Fruit fly (Drosophila melanogaster): Measurements from ENCODE around the gene CG10341.

The CG10341 gene

dm6 chr2L:18698559-18699130, at the start of gene CG10341:
TSS of gene CG10341 (plus strand) at chr2L:18698714.
- TF ChIP-seq CG15710 (tag; optimal IDR thresholded peaks at IDR 0.05) (no peak), CG13204 (GFP tag; optimal IDR thresholded peaks at IDR 0.05) (no peak), gl (tag; optimal IDR thresholded peaks at IDR 0.05) (no peak), CG12605 (GFP tag; IDR thresholded peaks at IDR 0.05) (no peak), CG4496 (GFP tag; IDR thresholded peaks at IDR 0.05) (no peak), fd96Ca (GFP tag; IDR thresholded peaks at IDR 0.05) (no peak), CG32121 (GFP tag; IDR thresholded peaks at IDR 0.05) (no peak), CG8159 (tag; optimal IDR thresholded peaks at IDR 0.05) (no peak)

- TF ChIP-seq Pif1A (GFP tag; optimal IDR thresholded peaks at IDR 0.05) (no peak), CG4496 (GFP tag; IDR thresholded peaks at IDR 0.05) (no peak), CG17806 (tag; optimal IDR thresholded peaks at IDR 0.05) (no peak), Snoo (tag; optimal IDR thresholded peaks at IDR 0.05) (no peak), Pif1B (GFP tag; optimal IDR thresholded peaks at IDR 0.05) (no peak)
Observed at dm6 chr2L:18652663-18653327, 45.7 kb upstream of the CG10341 start, which contains the start of gene Cyp310a1. TSS of gene Cyp310a1 (minus strand) at chr2L:18653010.

- TF ChIP-seq CG15710 (tag; optimal IDR thresholded peaks at IDR 0.05) (peak; percentile 78), CG17806 (tag; optimal IDR thresholded peaks at IDR 0.05) (peak; percentile 85), Pif1A (GFP tag; optimal IDR thresholded peaks at IDR 0.05) (peak; percentile 82), CG14655 (GFP tag; optimal IDR thresholded peaks at IDR 0.05) (peak; percentile 78), fd96Ca (GFP tag; IDR thresholded peaks at IDR 0.05) (peak; percentile 65), CG8301 (tag; optimal IDR thresholded peaks at IDR 0.05) (peak; percentile 74), CG8159 (tag; optimal IDR thresholded peaks at IDR 0.05) (peak; percentile 84), gl (tag; optimal IDR thresholded peaks at IDR 0.05) (peak; percentile 50), Snoo (tag; optimal IDR thresholded peaks at IDR 0.05) (peak; percentile 69), Ets98B (GFP tag; IDR thresholded peaks at IDR 0.05) (no peak; the same call in 1 of the 2 replicates), CG4496 (GFP tag; IDR thresholded peaks at IDR 0.05) (peak; percentile 77), CG12605 (GFP tag; IDR thresholded peaks at IDR 0.05) (0 out of 2 replicates have a peak, but pooled peaks have one; percentile 23), CG13204 (GFP tag; optimal IDR thresholded peaks at IDR 0.05) (peak; percentile 27), Pif1B (GFP tag; optimal IDR thresholded peaks at IDR 0.05) (peak; percentile 86), CG9948 (tag; optimal IDR thresholded peaks at IDR 0.05) (peak; percentile 74), EcR (GFP tag; optimal IDR thresholded peaks at IDR 0.05) (no peak), CG32121 (GFP tag; IDR thresholded peaks at IDR 0.05) (no peak), rn (GFP tag; IDR thresholded peaks at IDR 0.05) (no peak), D1 (tag; optimal IDR thresholded peaks at IDR 0.05) (peak; percentile 62), CG34367 (tag; optimal IDR thresholded peaks at IDR 0.05) (peak; percentile 83), CG10348 (GFP tag; IDR thresholded peaks at IDR 0.05) (no peak)
Observed at dm6 chr2L:18653328-18653675, 45.2 kb upstream of the CG10341 start.

- TF ChIP-seq CG17806 (tag; optimal IDR thresholded peaks at IDR 0.05): no peak
- no peak for TF ChIP-seq CG12605 (GFP tag; IDR thresholded peaks at IDR 0.05)
- TF ChIP-seq CG4496 (GFP tag; IDR thresholded peaks at IDR 0.05): no peak
- no peak for TF ChIP-seq EcR (GFP tag; optimal IDR thresholded peaks at IDR 0.05)
- TF ChIP-seq fd96Ca (GFP tag; IDR thresholded peaks at IDR 0.05): no peak
- no peak for TF ChIP-seq rn (GFP tag; IDR thresholded peaks at IDR 0.05)
- TF ChIP-seq Pif1B (GFP tag; optimal IDR thresholded peaks at IDR 0.05): no peak
- no peak for TF ChIP-seq CG8159 (tag; optimal IDR thresholded peaks at IDR 0.05)
- no peak for TF ChIP-seq CG32121 (GFP tag; IDR thresholded peaks at IDR 0.05)
- TF ChIP-seq CG8301 (tag; optimal IDR thresholded peaks at IDR 0.05): no peak
- no peak for TF ChIP-seq CG9948 (tag; optimal IDR thresholded peaks at IDR 0.05)
Observed at dm6 chr2L:18656691-18657237, 41.8 kb upstream of the CG10341 start.

- no peak for TF ChIP-seq fd96Ca (GFP tag; IDR thresholded peaks at IDR 0.05)
- no peak for TF ChIP-seq CG8301 (tag; optimal IDR thresholded peaks at IDR 0.05)
- no peak for TF ChIP-seq CG10348 (GFP tag; IDR thresholded peaks at IDR 0.05)
Observed at dm6 chr2L:18658108-18658507, 40.4 kb upstream of the CG10341 start.

dm6 chr2L:18663395-18663794, 35.1 kb upstream of the CG10341 start:
- TF ChIP-seq CG15710 (tag; optimal IDR thresholded peaks at IDR 0.05) (no peak), rn (GFP tag; IDR thresholded peaks at IDR 0.05) (no peak), fd96Ca (GFP tag; IDR thresholded peaks at IDR 0.05) (no peak), Ets98B (GFP tag; IDR thresholded peaks at IDR 0.05) (peak; percentile 49), Snoo (tag; optimal IDR thresholded peaks at IDR 0.05) (no peak), CG17806 (tag; optimal IDR thresholded peaks at IDR 0.05) (peak; percentile 23), CG9948 (tag; optimal IDR thresholded peaks at IDR 0.05) (peak; percentile 32), Pif1B (GFP tag; optimal IDR thresholded peaks at IDR 0.05) (no peak), gl (tag; optimal IDR thresholded peaks at IDR 0.05) (no peak), CG8159 (tag; optimal IDR thresholded peaks at IDR 0.05) (no peak), CG4496 (GFP tag; IDR thresholded peaks at IDR 0.05) (peak; percentile 34; the same call in 1 of the 3 replicates), CG13204 (GFP tag; optimal IDR thresholded peaks at IDR 0.05) (no peak), CG10348 (GFP tag; IDR thresholded peaks at IDR 0.05) (no peak), CG8301 (tag; optimal IDR thresholded peaks at IDR 0.05) (peak; percentile 35), EcR (GFP tag; optimal IDR thresholded peaks at IDR 0.05) (no peak), CG12605 (GFP tag; IDR thresholded peaks at IDR 0.05) (no peak), D1 (tag; optimal IDR thresholded peaks at IDR 0.05) (no peak), CG14655 (GFP tag; optimal IDR thresholded peaks at IDR 0.05) (peak; percentile 49), CG34367 (tag; optimal IDR thresholded peaks at IDR 0.05) (no peak), Pif1A (GFP tag; optimal IDR thresholded peaks at IDR 0.05) (peak; percentile 28), CG32121 (GFP tag; IDR thresholded peaks at IDR 0.05) (peak; percentile 35; the same call in 1 of the 2 replicates)

Measured in whole organism, pupa.